Worm (Caenorhabditis elegans) whole organism, early embryonic: ENCODE measurements around the gene T28A11.18.

ENCODE experiments used
- B0310.2 ChIP-seq: sonication (generic microtip); optimal IDR thresholded peaks from 2 replicates; lab custom pipeline; 2016; ENCODE audit warnings: mild to moderate bottlenecking, missing genetic modification characterization, missing compliant biosample characterization
- F13C5.2 ChIP-seq: sonication (generic microtip); optimal IDR thresholded peaks from 2 replicates; lab custom pipeline; 2017; ENCODE audit warnings: mild to moderate bottlenecking, missing genetic modification characterization, inconsistent platforms, missing compliant biosample characterization
- aly-1 ChIP-seq: sonication (generic microtip); optimal IDR thresholded peaks from 2 replicates; lab custom pipeline; 2016; ENCODE audit warnings: missing genetic modification characterization, missing compliant biosample characterization
- ama-1 ChIP-seq: fragments of 150-350 bp; optimal IDR thresholded peaks from 2 replicates; lab custom pipeline; 2014
- ceh-13 ChIP-seq: fragments of 200-800 bp; sonication (Bioruptor generic); optimal IDR thresholded peaks from 2 replicates; lab custom pipeline; 2018; ENCODE audit warnings: mild to moderate bottlenecking, missing genetic modification characterization, missing compliant biosample characterization
- ceh-36 ChIP-seq: sonication (generic microtip); optimal IDR thresholded peaks from 2 replicates; lab custom pipeline; 2016; ENCODE audit warnings: missing genetic modification characterization, inconsistent platforms, missing compliant biosample characterization
- ets-7 ChIP-seq: sonication (generic microtip); optimal IDR thresholded peaks from 2 replicates; lab custom pipeline; 2016; ENCODE audit warnings: missing genotype, missing genetic modification characterization, missing compliant biosample characterization
- flt-1 ChIP-seq: fragments of 200-800 bp; sonication (Bioruptor generic); IDR thresholded peaks from 2 replicates; pipeline ENCODE4 v1.3.6; 2022; ENCODE audit warnings: missing genetic modification characterization, missing compliant biosample characterization
- hmbx-1 ChIP-seq: sonication (generic microtip); optimal IDR thresholded peaks from 2 replicates; lab custom pipeline; 2016; ENCODE audit warnings: mild to moderate bottlenecking, missing genetic modification characterization, missing compliant biosample characterization
- hmg-4 ChIP-seq: fragments of 200-800 bp; sonication (Bioruptor generic); optimal IDR thresholded peaks from 2 replicates; lab custom pipeline; 2018; ENCODE audit warnings: mild to moderate bottlenecking, missing genetic modification characterization, missing compliant biosample characterization
- hnd-1 ChIP-seq: sonication (generic microtip); optimal IDR thresholded peaks from 2 replicates; lab custom pipeline; 2016; ENCODE audit warnings: missing genetic modification characterization, missing compliant biosample characterization
- pes-1 ChIP-seq: fragments of 200-800 bp; sonication (Bioruptor generic); IDR thresholded peaks from 2 replicates; pipeline ENCODE4 v1.3.6; 2022; ENCODE audit warnings: missing genetic modification reagents, missing genetic modification characterization, missing compliant biosample characterization
- scrt-1 ChIP-seq: fragments of 200-800 bp; sonication (Bioruptor generic); IDR thresholded peaks from 2 replicates; pipeline ENCODE4 v1.3.6; 2022; ENCODE audit warnings: missing genetic modification characterization, missing compliant biosample characterization
- sea-1 ChIP-seq: fragments of 200-800 bp; sonication (Bioruptor generic); conservative IDR thresholded peaks from 2 replicates; pipeline ENCODE4 v1.3.6; 2022; ENCODE audit warnings: missing genetic modification characterization, missing compliant biosample characterization
- tbx-11 ChIP-seq: fragments of 200-800 bp; sonication (Bioruptor generic); IDR thresholded peaks from 2 replicates; pipeline ENCODE4 v1.3.6; 2022; ENCODE audit warnings: missing genetic modification characterization, missing compliant biosample characterization
- tbx-37 ChIP-seq: fragments of 200-800 bp; sonication (Bioruptor generic); conservative IDR thresholded peaks from 2 replicates; pipeline ENCODE4 v1.3.6; 2022; ENCODE audit warnings: missing genetic modification reagents, missing genetic modification characterization, missing compliant biosample characterization
- tra-4 ChIP-seq: sonication (generic microtip); optimal IDR thresholded peaks from 2 replicates; lab custom pipeline; 2017; ENCODE audit warnings: missing genetic modification characterization, missing compliant biosample characterization

T28A11.18 gene

DNA sequence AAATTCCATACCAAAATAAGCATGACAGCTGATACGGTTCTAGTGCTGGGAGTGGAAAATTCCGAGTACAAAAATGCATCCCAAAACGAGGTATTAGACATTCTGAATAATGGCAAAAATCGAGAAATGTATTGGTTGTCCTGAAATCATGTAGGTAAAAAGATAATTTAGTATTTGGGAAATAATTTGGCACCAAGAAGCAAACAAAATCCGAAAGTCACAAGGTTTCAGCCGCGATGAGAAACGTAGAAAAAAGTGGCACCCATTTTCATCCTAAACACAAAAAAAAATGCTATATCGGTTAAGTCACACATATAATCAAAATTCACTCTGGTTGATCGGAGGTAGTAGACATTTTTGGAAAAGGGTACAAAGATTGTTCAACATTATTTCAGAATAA lies 29.9 kb upstream of the T28A11.18 start, which contains the start of gene srx-122:
srx-122 (minus strand) TSS at position 101 of the 400 bp plus-strand sequence.
- no peak for TF ChIP-seq tbx-11 (GFP tag; lab: Robert Waterston, UW)
- no peak for TF ChIP-seq hnd-1 (tag; lab: Kevin White, UChicago)
- no peak for TF ChIP-seq hmg-4 (GFP tag; lab: Kevin White, UChicago)
- no peak for TF ChIP-seq ama-1 (lab: Kevin White, UChicago)
- TF ChIP-seq tbx-37 (GFP tag; lab: Robert Waterston, UW), result no peak
- no peak for TF ChIP-seq hmbx-1
- no peak for TF ChIP-seq B0310.2 (tag; lab: Kevin White, UChicago)
- no peak for TF ChIP-seq ets-7 (tag; lab: Kevin White, UChicago)
- no peak for TF ChIP-seq flt-1 (GFP tag; lab: Robert Waterston, UW)
- no peak for TF ChIP-seq scrt-1 (GFP tag; lab: Robert Waterston, UW)

DNA sequence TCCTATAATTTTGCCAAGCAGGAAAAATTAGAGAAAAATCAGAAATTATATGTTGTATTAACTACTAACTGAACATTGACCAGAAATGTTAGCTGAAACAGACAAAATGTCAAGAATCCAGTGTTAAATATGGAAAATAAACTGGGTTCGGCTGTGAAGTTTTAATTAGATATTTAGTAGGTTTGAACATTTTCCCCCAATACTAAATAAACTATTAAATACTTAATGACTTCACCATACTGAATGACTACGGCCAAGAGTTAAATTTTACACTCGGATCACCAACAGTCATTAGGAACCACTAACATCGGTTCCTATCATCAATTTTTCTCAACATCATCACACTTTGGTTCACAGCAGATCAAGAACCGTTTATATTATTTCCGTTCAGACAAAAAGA lies 27.5 kb upstream of the T28A11.18 start:
- TF ChIP-seq pes-1 (GFP tag; lab: Robert Waterston, UW) (no peak), hnd-1 (tag; lab: Kevin White, UChicago) (no peak), hmg-4 (GFP tag; lab: Kevin White, UChicago) (no peak), tra-4 (no peak), flt-1 (GFP tag; lab: Robert Waterston, UW) (no peak), ceh-13 (no peak), ama-1 (lab: Kevin White, UChicago) (no peak), B0310.2 (tag; lab: Kevin White, UChicago) (no peak)

DNA sequence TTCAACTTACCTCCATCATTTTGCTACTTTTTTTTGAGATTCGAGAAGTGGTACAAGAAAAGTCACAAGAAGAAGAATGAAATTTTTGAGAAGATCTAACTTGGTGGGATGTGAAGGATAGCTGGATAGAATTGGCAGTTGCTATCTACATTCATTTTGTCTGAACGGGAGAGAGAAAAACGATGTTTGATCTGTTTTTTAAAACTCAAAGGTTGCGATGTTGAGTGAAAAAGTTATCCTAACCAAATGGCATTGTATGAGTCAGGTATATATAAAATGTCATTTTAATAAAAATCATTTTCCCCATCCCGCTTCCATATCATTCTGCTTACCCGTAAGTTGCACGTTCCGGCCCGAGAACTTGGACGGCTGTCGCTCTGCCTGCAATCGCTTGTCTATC lies 21.4 kb upstream of the T28A11.18 start, which contains the start of gene F35F10.6:
F35F10.6 (minus strand) TSS at position 101 of the 400 bp plus-strand sequence.
- no peak for TF ChIP-seq hmbx-1
- no peak for TF ChIP-seq ceh-13
- no peak for TF ChIP-seq scrt-1 (GFP tag; lab: Robert Waterston, UW)
- no peak for TF ChIP-seq pes-1 (GFP tag; lab: Robert Waterston, UW)
- no peak for TF ChIP-seq hnd-1 (tag; lab: Kevin White, UChicago)
- no peak for TF ChIP-seq ets-7 (tag; lab: Kevin White, UChicago)

DNA sequence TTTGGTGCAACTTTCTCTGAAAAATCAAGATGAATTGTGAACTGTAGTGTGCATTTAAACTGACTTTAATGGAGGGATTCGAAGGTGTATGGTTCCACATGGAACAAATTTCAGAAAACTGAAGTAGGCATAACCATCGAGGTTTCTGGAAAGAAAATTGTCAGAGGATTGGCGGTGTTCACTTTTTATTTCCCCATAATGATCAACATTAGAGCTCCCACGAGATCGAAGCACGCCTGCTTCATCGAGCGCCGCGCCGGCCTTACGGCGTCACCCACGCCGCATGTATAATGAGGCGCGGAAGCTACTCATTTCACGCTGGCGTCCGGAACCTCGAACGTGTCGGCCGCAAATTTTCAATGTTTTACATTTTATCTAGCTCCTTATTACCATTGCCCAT lies 20.3 kb upstream of the T28A11.18 start:
- no peak for TF ChIP-seq hmg-4 (GFP tag; lab: Kevin White, UChicago)
- TF ChIP-seq hmbx-1, result no peak
- no peak for TF ChIP-seq aly-1 (tag; lab: Kevin White, UChicago)
- no peak for TF ChIP-seq tbx-37 (GFP tag; lab: Robert Waterston, UW)
- no peak for TF ChIP-seq scrt-1 (GFP tag; lab: Robert Waterston, UW)
- no peak for TF ChIP-seq ceh-13
- no peak for TF ChIP-seq sea-1 (GFP tag; lab: Robert Waterston, UW)

DNA sequence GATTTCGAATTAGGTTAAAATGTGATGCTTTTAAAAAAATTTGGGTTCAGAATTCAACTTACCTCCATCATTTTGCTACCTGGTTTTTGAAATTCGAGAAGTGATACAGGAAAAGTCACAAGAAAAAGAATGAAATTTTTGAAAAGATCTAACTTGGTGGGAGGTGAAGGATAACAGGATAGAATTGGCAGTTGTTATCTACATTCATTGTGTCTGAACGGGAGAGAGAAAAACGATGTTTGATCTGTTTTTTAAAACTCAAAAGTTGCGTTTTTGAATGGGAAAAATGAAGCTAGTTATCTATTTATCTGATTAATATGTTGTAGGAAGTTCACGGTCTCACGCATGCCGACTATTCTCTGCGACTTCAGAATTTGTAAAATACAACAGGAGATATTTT lies 19.5 kb upstream of the T28A11.18 start, which contains the start of gene F35F10.7:
F35F10.7 (minus strand) TSS at position 101 of the 400 bp plus-strand sequence.
- TF ChIP-seq pes-1 (GFP tag; lab: Robert Waterston, UW) (no peak), hnd-1 (tag; lab: Kevin White, UChicago) (no peak), scrt-1 (GFP tag; lab: Robert Waterston, UW) (no peak), tbx-11 (GFP tag; lab: Robert Waterston, UW) (no peak), flt-1 (GFP tag; lab: Robert Waterston, UW) (no peak), aly-1 (tag; lab: Kevin White, UChicago) (no peak), ama-1 (lab: Kevin White, UChicago) (no peak), tra-4 (no peak), hmbx-1 (no peak), ceh-13 (no peak), sea-1 (GFP tag; lab: Robert Waterston, UW) (no peak)

DNA sequence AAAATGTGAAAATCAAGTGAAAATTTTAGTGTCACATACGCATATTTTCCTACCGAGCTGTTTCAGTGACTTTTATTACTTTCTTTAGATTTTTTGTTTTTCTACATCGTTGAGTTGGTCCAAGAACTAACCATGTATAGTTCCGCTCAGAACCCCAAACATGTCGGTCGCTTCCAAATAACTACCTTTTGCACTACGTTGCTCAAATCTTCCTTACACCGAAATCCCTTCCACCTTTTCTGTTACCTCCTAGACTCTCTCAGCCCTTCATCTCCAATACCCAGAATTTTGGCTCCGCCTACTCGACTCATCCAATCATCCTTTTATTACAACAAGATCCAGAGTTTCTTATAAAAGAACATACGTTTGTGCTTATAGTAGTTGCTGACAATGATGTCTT lies 16.8 kb upstream of the T28A11.18 start, which contains the start of gene F35F10.5:
F35F10.5 (plus strand) TSS at position 301 of the 400 bp plus-strand sequence.
- TF ChIP-seq tbx-37 (GFP tag; lab: Robert Waterston, UW), result no peak
- no peak for TF ChIP-seq tbx-11 (GFP tag; lab: Robert Waterston, UW)
- no peak for TF ChIP-seq aly-1 (tag; lab: Kevin White, UChicago)
- TF ChIP-seq scrt-1 (GFP tag; lab: Robert Waterston, UW), result no peak
- no peak for TF ChIP-seq sea-1 (GFP tag; lab: Robert Waterston, UW)
- no peak for TF ChIP-seq hmg-4 (GFP tag; lab: Kevin White, UChicago)
- no peak for TF ChIP-seq ets-7 (tag; lab: Kevin White, UChicago)
- TF ChIP-seq flt-1 (GFP tag; lab: Robert Waterston, UW), result no peak
- TF ChIP-seq ama-1 (lab: Kevin White, UChicago), result no peak
- no peak for TF ChIP-seq pes-1 (GFP tag; lab: Robert Waterston, UW)

DNA sequence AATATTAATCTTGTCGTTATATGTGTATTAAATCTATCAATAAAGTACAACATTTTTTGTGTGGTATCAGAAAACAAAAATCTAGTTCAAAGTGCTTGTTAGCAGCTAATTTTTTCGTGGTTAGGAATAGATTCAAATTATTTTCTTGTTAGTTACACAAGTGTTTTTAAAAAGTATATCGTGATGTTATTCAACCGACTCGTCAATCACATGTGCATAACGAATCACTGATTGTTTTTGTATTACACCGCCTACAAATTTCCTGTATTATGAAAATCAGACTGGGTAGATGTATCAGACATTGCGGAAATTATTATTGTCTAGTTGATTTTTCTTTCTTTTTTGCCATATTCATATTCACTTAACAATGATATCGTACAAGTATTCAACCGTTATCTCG lies 15.1 kb upstream of the T28A11.18 start, which contains the start of gene str-64:
str-64 (plus strand) TSS at position 301 of the 400 bp plus-strand sequence.
- TF ChIP-seq F13C5.2 (tag; lab: Kevin White, UChicago) (no peak), ceh-13 (no peak), ama-1 (lab: Kevin White, UChicago) (no peak), hmg-4 (GFP tag; lab: Kevin White, UChicago) (no peak), flt-1 (GFP tag; lab: Robert Waterston, UW) (no peak), sea-1 (GFP tag; lab: Robert Waterston, UW) (no peak), aly-1 (tag; lab: Kevin White, UChicago) (no peak), scrt-1 (GFP tag; lab: Robert Waterston, UW) (no peak), ceh-36 (no peak), tbx-11 (GFP tag; lab: Robert Waterston, UW) (no peak), tbx-37 (GFP tag; lab: Robert Waterston, UW) (no peak), tra-4 (no peak), hnd-1 (tag; lab: Kevin White, UChicago) (no peak), hmbx-1 (no peak), B0310.2 (tag; lab: Kevin White, UChicago) (no peak), ets-7 (tag; lab: Kevin White, UChicago) (no peak), pes-1 (GFP tag; lab: Robert Waterston, UW) (no peak)
